Worm (Caenorhabditis elegans): ENCODE data around the gene arrd-9.

ce11 chrII:12508650-12509049, 27.9 kb upstream of the arrd-9 start, which contains the start of gene srh-67:
- TF ChIP-seq W03F9.2 (tag; optimal IDR thresholded peaks at IDR 0.05) (no peak), him-1 (tag; optimal IDR thresholded peaks at IDR 0.05) (no peak), dao-5 (tag; optimal IDR thresholded peaks at IDR 0.05) (no peak)

All from whole organism, L4/young adult.